Fruit fly (Drosophila melanogaster) whole organism, embryonic: ENCODE data around the gene CG44362.

Experiments
- B-H2 ChIP-seq: fragments of 200-800 bp; sonication (Bioruptor generic); optimal IDR thresholded peaks from 2 replicates; lab custom pipeline; 2018; ENCODE audit warnings: missing biosample characterization, mild to moderate bottlenecking, missing genetic modification characterization
- CG10274 ChIP-seq: fragments of 200-800 bp; sonication (Bioruptor generic); optimal IDR thresholded peaks from 3 replicates; lab custom pipeline; 2017; ENCODE audit warnings: missing biosample characterization, mild to moderate bottlenecking, missing genetic modification characterization
- CG11456 ChIP-seq: fragments of 200-800 bp; sonication (Bioruptor generic); IDR thresholded peaks from 3 replicates; pipeline ENCODE4 v1.3.6; 2022; ENCODE audit warnings: missing biosample characterization, missing genetic modification characterization
- CG12391 ChIP-seq: fragments of 200-800 bp; sonication (Bioruptor generic); optimal IDR thresholded peaks from 3 replicates; lab custom pipeline; 2018; ENCODE audit warnings: missing biosample characterization, mild to moderate bottlenecking, missing genetic modification characterization, moderate library complexity
- CG12744 ChIP-seq: fragments of 200-800 bp; sonication (Bioruptor generic); optimal IDR thresholded peaks from 2 replicates; lab custom pipeline; 2016; ENCODE audit warnings: missing biosample characterization, missing genetic modification characterization
- CG13296 ChIP-seq: fragments of 200-800 bp; sonication (Bioruptor generic); optimal IDR thresholded peaks from 3 replicates; lab custom pipeline; 2018; ENCODE audit warnings: missing biosample characterization, mild to moderate bottlenecking, missing genetic modification characterization
- CG15601 ChIP-seq: fragments of 200-800 bp; sonication (Bioruptor generic); optimal IDR thresholded peaks from 3 replicates; lab custom pipeline; 2019; ENCODE audit warnings: missing biosample characterization, mild to moderate bottlenecking, missing genetic modification characterization, moderate library complexity
- CG1603 ChIP-seq: fragments of 200-800 bp; sonication (Bioruptor generic); optimal IDR thresholded peaks from 2 replicates; lab custom pipeline; 2019; ENCODE audit warnings: missing biosample characterization, mild to moderate bottlenecking, missing genetic modification characterization, moderate library complexity
- CG16815 ChIP-seq: fragments of 200-800 bp; sonication (Bioruptor generic); optimal IDR thresholded peaks from 3 replicates; lab custom pipeline; 2017; ENCODE audit warnings: missing biosample characterization, mild to moderate bottlenecking, missing genetic modification characterization
- CG18619 ChIP-seq: fragments of 200-800 bp; sonication (Bioruptor generic); optimal IDR thresholded peaks from 3 replicates; lab custom pipeline; 2017; ENCODE audit warnings: missing biosample characterization, mild to moderate bottlenecking, missing genetic modification characterization
- CG2712 ChIP-seq: fragments of 200-800 bp; optimal IDR thresholded peaks from 3 replicates; lab custom pipeline; 2019; ENCODE audit warnings: missing biosample characterization, mild to moderate bottlenecking, missing genetic modification characterization, moderate library complexity
- CG33557 ChIP-seq: fragments of 200-800 bp; sonication (Bioruptor generic); optimal IDR thresholded peaks from 2 replicates; lab custom pipeline; 2019; ENCODE audit warnings: missing biosample characterization, mild to moderate bottlenecking, missing genetic modification characterization, moderate library complexity
- CG43689 ChIP-seq: fragments of 200-800 bp; sonication (Bioruptor generic); IDR thresholded peaks from 2 replicates; pipeline ENCODE4 v1.3.6; 2022; ENCODE audit warnings: missing biosample characterization, missing genetic modification characterization
- CG7271 ChIP-seq: fragments of 200-800 bp; sonication (Bioruptor generic); optimal IDR thresholded peaks from 2 replicates; lab custom pipeline; 2018; ENCODE audit warnings: missing biosample characterization, mild to moderate bottlenecking, missing genetic modification characterization, moderate library complexity
- CG7839 ChIP-seq: fragments of 200-800 bp; sonication (Bioruptor generic); optimal IDR thresholded peaks from 3 replicates; lab custom pipeline; 2018; ENCODE audit warnings: missing biosample characterization, mild to moderate bottlenecking, missing genetic modification characterization, moderate library complexity
- CG8290 ChIP-seq, 3 experiments: fragments of 200-800 bp; sonication (Bioruptor generic); optimal IDR thresholded peaks; 2 replicates each; lab custom pipeline; 2016 to 2019; ENCODE audit warnings: missing biosample characterization in 3 of 3, missing genetic modification characterization in 3 of 3, mild to moderate bottlenecking in 2 of 3, moderate library complexity in 1 of 3
- CG8944 ChIP-seq: fragments of 200-800 bp; sonication (Bioruptor generic); optimal IDR thresholded peaks from 3 replicates; lab custom pipeline; 2016; ENCODE audit warnings: missing biosample characterization, missing genetic modification characterization
- CG9609 ChIP-seq: fragments of 200-800 bp; sonication (Bioruptor generic); optimal IDR thresholded peaks from 3 replicates; lab custom pipeline; 2016; ENCODE audit warnings: missing biosample characterization, missing genetic modification characterization
- Dref ChIP-seq: fragments of 200-800 bp; sonication (Bioruptor generic); IDR thresholded peaks from 2 replicates; pipeline ENCODE4 v1.3.6; 2022; ENCODE audit warnings: missing biosample characterization, missing genetic modification characterization
- HLHmδ ChIP-seq: fragments of 200-800 bp; sonication (Bioruptor generic); optimal IDR thresholded peaks from 2 replicates; lab custom pipeline; 2018; ENCODE audit warnings: missing biosample characterization, mild to moderate bottlenecking, missing genetic modification characterization, moderate library complexity
- Oli ChIP-seq: fragments of 200-800 bp; sonication (Bioruptor generic); optimal IDR thresholded peaks from 2 replicates; lab custom pipeline; 2018; ENCODE audit warnings: missing biosample characterization, mild to moderate bottlenecking, missing genetic modification characterization, moderate library complexity
- Ssrp ChIP-seq: fragments of 200-800 bp; sonication (Bioruptor generic); optimal IDR thresholded peaks from 2 replicates; lab custom pipeline; 2018; ENCODE audit warnings: missing biosample characterization, mild to moderate bottlenecking, missing genetic modification characterization, moderate library complexity
- Stat92E ChIP-seq, 3 experiments: fragments of >200 bp in 2 of 3; fragments of 200-800 bp in 1 of 3; sonication (Bioruptor generic) in 1 of 3; optimal IDR thresholded peaks; 2 replicates each; lab custom pipeline; 2017 to 2019; ENCODE audit warnings: missing biosample characterization in 3 of 3, missing genetic modification characterization in 3 of 3, mild to moderate bottlenecking in 1 of 3, moderate library complexity in 1 of 3
- ato ChIP-seq: fragments of 200-800 bp; sonication (Bioruptor generic); IDR thresholded peaks from 2 replicates; pipeline ENCODE4 v1.3.6; 2022; ENCODE audit warnings: missing biosample characterization, missing genetic modification characterization; ENCODE audit not compliant: partially characterized antibody
- bsh ChIP-seq, 2 experiments: fragments of 200-800 bp; sonication (Bioruptor generic); optimal IDR thresholded peaks; 2 replicates each; lab custom pipeline; 2017 to 2018; ENCODE audit warnings: mild to moderate bottlenecking in 2 of 2, missing biosample characterization in 2 of 2, missing genetic modification characterization in 2 of 2, moderate library complexity in 1 of 2
- dan ChIP-seq: fragments of 200-800 bp; sonication (Bioruptor generic); IDR thresholded peaks from 2 replicates; pipeline ENCODE4 v1.3.6; 2022; ENCODE audit warnings: missing biosample characterization, missing genetic modification characterization
- dmrt99B ChIP-seq: fragments of 200-800 bp; sonication (Bioruptor generic); optimal IDR thresholded peaks from 2 replicates; lab custom pipeline; 2018; ENCODE audit warnings: missing biosample characterization, mild to moderate bottlenecking, missing genetic modification characterization, moderate library complexity
- dpn ChIP-seq, 2 experiments: fragments of 200-800 bp; sonication (Bioruptor generic); optimal IDR thresholded peaks; 3 replicates each; lab custom pipeline; 2016; ENCODE audit warnings: missing biosample characterization in 2 of 2, missing genetic modification characterization in 2 of 2
- gcm ChIP-seq: fragments of 200-800 bp; sonication (Bioruptor generic); optimal IDR thresholded peaks from 2 replicates; lab custom pipeline; 2019; ENCODE audit warnings: missing biosample characterization, mild to moderate bottlenecking, missing genetic modification characterization, moderate library complexity
- gcm2 ChIP-seq: fragments of 200-800 bp; sonication (Bioruptor generic); optimal IDR thresholded peaks from 2 replicates; lab custom pipeline; 2016; ENCODE audit warnings: missing biosample characterization, missing genetic modification characterization
- gem ChIP-seq: fragments of 200-800 bp; sonication (Bioruptor generic); optimal IDR thresholded peaks from 2 replicates; lab custom pipeline; 2019; ENCODE audit warnings: missing biosample characterization, mild to moderate bottlenecking, missing genetic modification characterization, moderate library complexity
- gsb ChIP-seq: fragments of 200-800 bp; sonication (Bioruptor generic); IDR thresholded peaks from 2 replicates; pipeline ENCODE4 v1.3.6; 2022; ENCODE audit warnings: missing biosample characterization, missing genetic modification characterization
- gsb-n ChIP-seq: fragments of 200-800 bp; sonication (Bioruptor generic); optimal IDR thresholded peaks from 3 replicates; lab custom pipeline; 2018; ENCODE audit warnings: missing biosample characterization, mild to moderate bottlenecking, missing genetic modification characterization
- hb ChIP-seq: fragments of 200-800 bp; sonication (Bioruptor generic); IDR thresholded peaks from 3 replicates; pipeline ENCODE4 v1.3.6; 2022; ENCODE audit warnings: missing biosample characterization, missing genetic modification characterization; ENCODE audit not compliant: partially characterized antibody
- ind ChIP-seq: fragments of 200-800 bp; sonication (Bioruptor generic); optimal IDR thresholded peaks from 3 replicates; lab custom pipeline; 2016; ENCODE audit warnings: missing biosample characterization, missing genetic modification characterization
- jumu ChIP-seq: fragments of 200-800 bp; sonication (Bioruptor generic); optimal IDR thresholded peaks from 3 replicates; lab custom pipeline; 2016; ENCODE audit warnings: missing biosample characterization, missing genetic modification characterization
- kah ChIP-seq: fragments of 200-800 bp; sonication (Bioruptor generic); optimal IDR thresholded peaks from 2 replicates; lab custom pipeline; 2018; ENCODE audit warnings: missing biosample characterization, mild to moderate bottlenecking, missing genetic modification characterization
- ken ChIP-seq: fragments of 200-800 bp; sonication (Bioruptor generic); IDR thresholded peaks from 3 replicates; pipeline ENCODE4 v1.3.6; 2022; ENCODE audit warnings: missing biosample characterization, missing genetic modification characterization
- knrl ChIP-seq: fragments of 200-800 bp; sonication (Bioruptor generic); IDR thresholded peaks from 3 replicates; pipeline ENCODE4 v1.3.6; 2022; ENCODE audit warnings: missing biosample characterization, missing genetic modification characterization; ENCODE audit not compliant: partially characterized antibody
- nmo ChIP-seq: fragments of 200-800 bp; sonication (Bioruptor generic); optimal IDR thresholded peaks from 2 replicates; lab custom pipeline; 2018; ENCODE audit warnings: missing biosample characterization, mild to moderate bottlenecking, missing genetic modification characterization, moderate library complexity
- org-1 ChIP-seq: fragments of 200-800 bp; sonication (Bioruptor generic); optimal IDR thresholded peaks from 2 replicates; lab custom pipeline; 2017; ENCODE audit warnings: missing biosample characterization, missing genetic modification characterization
- pho ChIP-seq: fragments of 200-800 bp; sonication (Bioruptor generic); optimal IDR thresholded peaks from 2 replicates; lab custom pipeline; 2016; ENCODE audit warnings: missing biosample characterization, missing genetic modification characterization
- row ChIP-seq: fragments of 200-800 bp; sonication (Bioruptor generic); IDR thresholded peaks from 3 replicates; pipeline ENCODE4 v1.3.6; 2022; ENCODE audit warnings: missing biosample characterization, missing genetic modification characterization
- schlank ChIP-seq: fragments of 200-800 bp; sonication (Bioruptor generic); optimal IDR thresholded peaks from 2 replicates; lab custom pipeline; 2018; ENCODE audit warnings: missing biosample characterization, mild to moderate bottlenecking, missing genetic modification characterization
- scrt ChIP-seq: fragments of 200-800 bp; sonication (Bioruptor generic); optimal IDR thresholded peaks from 2 replicates; lab custom pipeline; 2018; ENCODE audit warnings: missing biosample characterization, mild to moderate bottlenecking, missing genetic modification characterization, moderate library complexity
- sens ChIP-seq: fragments of 200-800 bp; sonication (Bioruptor generic); peaks from one replicate; lab custom pipeline; 2016; ENCODE audit warnings: missing biosample characterization, missing genetic modification characterization
- slbo ChIP-seq: fragments of 200-800 bp; sonication (Bioruptor generic); IDR thresholded peaks from 2 replicates; pipeline ENCODE4 v1.3.6; 2022; ENCODE audit warnings: missing biosample characterization, missing genetic modification characterization
- sob ChIP-seq: fragments of 200-800 bp; sonication (Bioruptor generic); IDR thresholded peaks from 2 replicates; pipeline ENCODE4 v1.3.6; 2022; ENCODE audit warnings: missing biosample characterization, missing genetic modification characterization
- tio ChIP-seq: fragments of 200-800 bp; sonication (Bioruptor generic); optimal IDR thresholded peaks from 2 replicates; lab custom pipeline; 2017; ENCODE audit warnings: missing biosample characterization, missing genetic modification characterization, inconsistent platforms
- unc-4 ChIP-seq: fragments of 200-800 bp; sonication (Bioruptor generic); IDR thresholded peaks from 2 replicates; pipeline ENCODE4 v1.3.6; 2022; ENCODE audit warnings: missing biosample characterization, missing genetic modification characterization; ENCODE audit not compliant: partially characterized antibody

Gene CG44362

DNA sequence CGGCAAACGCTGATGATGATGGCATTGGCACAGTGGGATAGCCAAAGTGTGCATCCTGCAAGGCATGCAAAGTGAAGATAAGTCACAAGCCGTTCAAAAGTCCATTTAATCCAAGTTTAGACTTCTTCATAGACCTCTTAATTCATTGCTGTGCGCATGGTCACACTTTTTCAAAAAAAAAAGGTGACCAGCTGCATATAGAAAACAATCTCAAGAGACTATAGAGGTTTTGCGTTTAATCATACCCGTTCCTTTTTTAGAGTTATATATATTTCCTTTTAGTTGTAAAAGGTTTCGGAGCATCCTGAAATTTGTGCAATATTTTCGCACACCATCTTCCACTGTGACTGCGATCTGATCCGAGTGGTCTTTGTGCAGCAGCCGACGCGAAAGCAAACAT, 17.1 kb downstream of the CG44362 start:
- TF ChIP-seq CG8944 (GFP tag; lab: Kevin White, UChicago) = no peak
- peak; percentile 3 for TF ChIP-seq gcm2 (GFP tag; lab: Kevin White, UChicago)
- TF ChIP-seq sob (GFP tag; lab: Robert Waterston, UW) = no peak
- no peak for TF ChIP-seq hb (GFP tag; lab: Robert Waterston, UW)
- no peak for TF ChIP-seq HLHmδ (GFP tag; lab: Kevin White, UChicago)
- no peak for TF ChIP-seq scrt
- no peak for TF ChIP-seq gsb
- peak; percentile 84 for TF ChIP-seq sens
- TF ChIP-seq slbo (GFP tag; lab: Robert Waterston, UW) = no peak
- peak; percentile 29 for TF ChIP-seq gcm (GFP tag; lab: Kevin White, UChicago)
- TF ChIP-seq pho = no peak
- no peak for TF ChIP-seq Stat92E (GFP tag; optimal IDR thresholded peaks at IDR 0.05; lab: Kevin White, UChicago)
- TF ChIP-seq schlank (tag; lab: Kevin White, UChicago) = no peak
- no peak for TF ChIP-seq CG7271
- peak; percentile 56 for TF ChIP-seq gem (tag; lab: Kevin White, UChicago)
- peak; percentile 37 for TF ChIP-seq CG7839 (tag; lab: Kevin White, UChicago)
- TF ChIP-seq CG16815 (GFP tag; lab: Kevin White, UChicago) = peak; percentile 37
- TF ChIP-seq CG43689 (GFP tag; lab: Robert Waterston, UW) = 0 out of 2 replicates have a peak, but pooled peaks have one; percentile 6
- TF ChIP-seq Dref (GFP tag; lab: Robert Waterston, UW) = no peak
- TF ChIP-seq knrl (GFP tag; lab: Robert Waterston, UW) = no peak
- TF ChIP-seq CG13296 (GFP tag; lab: Kevin White, UChicago) = no peak
- no peak for TF ChIP-seq org-1 (GFP tag; lab: Kevin White, UChicago)
- peak; percentile 24 for TF ChIP-seq CG12391 (tag; lab: Kevin White, UChicago)
- peak; percentile 51 for TF ChIP-seq CG2712 (tag; lab: Kevin White, UChicago)
- TF ChIP-seq jumu (GFP tag; lab: Kevin White, UChicago) = peak; percentile 10
- TF ChIP-seq unc-4 (GFP tag; lab: Robert Waterston, UW) = no peak
- TF ChIP-seq nmo (GFP tag; lab: Kevin White, UChicago) = peak; percentile 47
- peak; percentile 7 for TF ChIP-seq CG9609 (GFP tag; lab: Kevin White, UChicago)
- no peak for TF ChIP-seq CG1603 (tag; lab: Kevin White, UChicago)
- no peak for TF ChIP-seq kah (GFP tag; lab: Kevin White, UChicago)
- TF ChIP-seq dmrt99B = peak; percentile 8
- peak; percentile 28 for TF ChIP-seq CG15601 (tag; lab: Kevin White, UChicago)
- TF ChIP-seq CG33557 = peak; percentile 33
- TF ChIP-seq row (GFP tag; lab: Robert Waterston, UW) = peak; percentile 46
- TF ChIP-seq Oli = peak; percentile 41
- TF ChIP-seq bsh (GFP tag; optimal IDR thresholded peaks at IDR 0.05; lab: Kevin White, UChicago) = no peak
- peak; percentile 8 for TF ChIP-seq CG8290 (GFP tag; optimal IDR thresholded peaks at IDR 0.05; lab: Kevin White, UChicago)
- no peak for TF ChIP-seq CG8290 (tag; optimal IDR thresholded peaks at IDR 0.05; lab: Kevin White, UChicago)
- TF ChIP-seq ken (GFP tag; lab: Robert Waterston, UW) = no peak
- no peak for TF ChIP-seq CG11456 (GFP tag; lab: Robert Waterston, UW)
- TF ChIP-seq ind (GFP tag; lab: Kevin White, UChicago) = no peak
- no peak for TF ChIP-seq dpn (GFP tag; optimal IDR thresholded peaks at IDR 0.05; lab: Kevin White, UChicago)
- TF ChIP-seq ato (GFP tag; lab: Robert Waterston, UW) = no peak
- peak; percentile 39 for TF ChIP-seq tio (GFP tag; lab: Kevin White, UChicago)
- no peak for TF ChIP-seq gsb-n (tag; lab: Kevin White, UChicago)
- TF ChIP-seq CG10274 = no peak
- no peak for TF ChIP-seq CG18619
- no peak for TF ChIP-seq B-H2 (GFP tag; lab: Kevin White, UChicago)
- peak; percentile 1 for TF ChIP-seq CG12744 (GFP tag; lab: Kevin White, UChicago)
- peak; percentile 27 for TF ChIP-seq Ssrp (tag; lab: Kevin White, UChicago)
- TF ChIP-seq dan (GFP tag; lab: Robert Waterston, UW) = 0 out of 2 replicates have a peak, but pooled peaks have one; percentile 25
